Fruit fly (Drosophila melanogaster) ovary, adult (tissue): ENCODE results near the gene Nt5b.

Source experiments
- CG17801 ChIP-seq: fragments of 200-800 bp; optimal IDR thresholded peaks from 2 replicates; lab custom pipeline; 2019; ENCODE audit warnings: missing biosample characterization, mild to moderate bottlenecking, missing genetic modification characterization, moderate library complexity; ENCODE audit not compliant: partially characterized antibody

The Nt5b gene

dm6 chrX:18409938-18410337 is at the start of gene Nt5b:
Nt5b (minus strand) TSS chrX:18410144.
- no peak for TF ChIP-seq CG17801 (GFP tag; lab: Kevin White, UChicago)

dm6 chrX:18452717-18453116 is 42.8 kb upstream of the Nt5b start:
- no peak for TF ChIP-seq CG17801 (GFP tag; lab: Kevin White, UChicago)

- TF ChIP-seq CG17801 (GFP tag; lab: Kevin White, UChicago), result no peak
These were observed 30.5 kb upstream of the Nt5b start, which contains the start of gene CG32548 for dm6 chrX:18440481-18440880. CG32548 (minus strand) TSS chrX:18440581.

dm6 chrX:18439367-18439766 is 29.4 kb upstream of the Nt5b start, which contains the start of gene CG43841:
CG43841 (plus strand) TSS chrX:18439667.
- no peak for TF ChIP-seq CG17801 (GFP tag; lab: Kevin White, UChicago)

- no peak for TF ChIP-seq CG17801 (GFP tag; lab: Kevin White, UChicago)
These were observed 28.6 kb upstream of the Nt5b start, which contains the start of gene CG32551 for dm6 chrX:18438568-18438967. CG32551 (plus strand) TSS chrX:18438868.

dm6 chrX:18437190-18437589 is 27.2 kb upstream of the Nt5b start, which contains the start of gene CG6290:
CG6290 (plus strand) TSS chrX:18437490.
- no peak for TF ChIP-seq CG17801 (GFP tag; lab: Kevin White, UChicago)

- no peak for TF ChIP-seq CG17801 (GFP tag; lab: Kevin White, UChicago)
These were observed 12.2 kb upstream of the Nt5b start, which contains the start of gene CG42323 for dm6 chrX:18422112-18422511. CG42323 (plus strand) TSS chrX:18422413.

dm6 chrX:18415115-18415514 is 5.2 kb upstream of the Nt5b start, which contains the start of gene CG15056:
CG15056 (plus strand) TSS chrX:18415415.
- TF ChIP-seq CG17801 (GFP tag; lab: Kevin White, UChicago), result no peak

dm6 chrX:18409449-18409848 is 495 bp downstream of the Nt5b start:
- no peak for TF ChIP-seq CG17801 (GFP tag; lab: Kevin White, UChicago)

dm6 chrX:18407394-18407721 is 2.6 kb downstream of the Nt5b start:
- TF ChIP-seq CG17801 (GFP tag; lab: Kevin White, UChicago), result peak; percentile 47

dm6 chrX:18406593-18407393 is 3.2 kb downstream of the Nt5b start:
- no peak for TF ChIP-seq CG17801 (GFP tag; lab: Kevin White, UChicago)

- TF ChIP-seq CG17801 (GFP tag; lab: Kevin White, UChicago), result no peak
These were observed 4.3 kb downstream of the Nt5b start for dm6 chrX:18405567-18406059.

- no peak for TF ChIP-seq CG17801 (GFP tag; lab: Kevin White, UChicago)
These were observed 5.2 kb downstream of the Nt5b start for dm6 chrX:18404632-18405238.

dm6 chrX:18404150-18404631 is 5.8 kb downstream of the Nt5b start:
- TF ChIP-seq CG17801 (GFP tag; lab: Kevin White, UChicago), result no peak

dm6 chrX:18402564-18402963 is 7.4 kb downstream of the Nt5b start:
- no peak for TF ChIP-seq CG17801 (GFP tag; lab: Kevin White, UChicago)
